Comparison of ENCODE assay signal across 2 worm cellular contexts in genomic region chrII:8951270-8951669, ce11.
TF ChIP-seq lines count a peak whose summit lies in the region.

No protein-coding gene starts in this region.

TF ChIP-seq in whole organism, L1 larva, 84 proteins besides CTCF, POLR2A, EP300 and RAD21:
- TF ChIP-seq lin-14 (GFP tag; optimal IDR thresholded peaks at IDR 0.05; lab: Kevin White, UChicago), result peak; percentile 29
- TF ChIP-seq lir-3 (tag; optimal IDR thresholded peaks at IDR 0.05; lab: Kevin White, UChicago; ENCODE audit: poor library complexity), result no peak
- TF ChIP-seq unc-86 (tag; optimal IDR thresholded peaks at IDR 0.05; lab: Kevin White, UChicago), result peak; percentile 65

TF ChIP-seq in whole organism, late embryonic, 69 proteins besides CTCF, POLR2A, EP300 and RAD21:
- peak; percentile 27 for TF ChIP-seq ceh-14 (tag; optimal IDR thresholded peaks at IDR 0.05; lab: Kevin White, UChicago)
- no peak for TF ChIP-seq dmd-4 (tag; optimal IDR thresholded peaks at IDR 0.05; lab: Kevin White, UChicago; ENCODE audit: borderline replicate concordance)
- peak; percentile 43 for TF ChIP-seq ceh-31 (tag; optimal IDR thresholded peaks at IDR 0.05; lab: Kevin White, UChicago)
- TF ChIP-seq F13H6.1 (tag; optimal IDR thresholded peaks at IDR 0.05; lab: Kevin White, UChicago), result no peak

Comparison
In these comparisons a context has a peak if more than half of its experiments do, and no peak if none do; other contexts are left out.
1. Of the 10 proteins assayed by ChIP-seq in both whole organism, L1 larva and whole organism, late embryonic: peak only in whole organism, L1 larva: unc-86; only in whole organism, late embryonic: none; in both: none; in neither: 9.